Fruit fly (Drosophila melanogaster) whole organism, embryonic: ENCODE measurements around the gene Sqor.
A peak's percentile ranks its signal among the peaks of the same experiment; 100 is the strongest.

ENCODE experiments used
- Atf3 ChIP-seq: fragments of 200-800 bp; sonication (Bioruptor generic); optimal IDR thresholded peaks from 3 replicates; lab custom pipeline; 2016; ENCODE audit warnings: missing biosample characterization, missing genetic modification characterization
- CG1024 ChIP-seq: fragments of 200-800 bp; sonication (Bioruptor generic); IDR thresholded peaks from 2 replicates; pipeline ENCODE4 v1.3.6; 2022; ENCODE audit warnings: missing biosample characterization, missing genetic modification characterization
- CG10959 ChIP-seq: fragments of 200-800 bp; sonication (Bioruptor generic); IDR thresholded peaks from 2 replicates; pipeline ENCODE4 v1.3.6; 2022; ENCODE audit warnings: missing biosample characterization, missing genetic modification characterization
- CG10979 ChIP-seq: fragments of 200-800 bp; sonication (Bioruptor generic); optimal IDR thresholded peaks from 2 replicates; lab custom pipeline; 2018; ENCODE audit warnings: missing biosample characterization, mild to moderate bottlenecking, missing genetic modification characterization, moderate library complexity
- CG11085 ChIP-seq: fragments of 200-800 bp; sonication (Bioruptor generic); IDR thresholded peaks from 2 replicates; pipeline ENCODE4 v1.3.6; 2022; ENCODE audit warnings: missing biosample characterization, missing genetic modification characterization
- CG12744 ChIP-seq: fragments of 200-800 bp; sonication (Bioruptor generic); optimal IDR thresholded peaks from 2 replicates; lab custom pipeline; 2016; ENCODE audit warnings: missing biosample characterization, missing genetic modification characterization
- CG12942 ChIP-seq: fragments of 200-800 bp; sonication (Bioruptor generic); optimal IDR thresholded peaks from 3 replicates; lab custom pipeline; 2016; ENCODE audit warnings: missing biosample characterization, missing genetic modification characterization
- CG14441 ChIP-seq: fragments of 200-800 bp; sonication (Bioruptor generic); IDR thresholded peaks from 2 replicates; pipeline ENCODE4 v1.3.6; 2022; ENCODE audit warnings: missing biosample characterization, missing genetic modification characterization
- CG14710 ChIP-seq: fragments of 200-800 bp; sonication (Bioruptor generic); optimal IDR thresholded peaks from 3 replicates; lab custom pipeline; 2019; ENCODE audit warnings: missing biosample characterization, mild to moderate bottlenecking, missing genetic modification characterization, moderate library complexity
- CG1792 ChIP-seq: fragments of 200-800 bp; sonication (Bioruptor generic); optimal IDR thresholded peaks from 2 replicates; lab custom pipeline; 2016; ENCODE audit warnings: missing biosample characterization, missing genetic modification characterization
- CG2116 ChIP-seq: fragments of 200-800 bp; sonication (Bioruptor generic); optimal IDR thresholded peaks from 3 replicates; lab custom pipeline; 2018; ENCODE audit warnings: missing biosample characterization, mild to moderate bottlenecking, missing genetic modification characterization
- CG31224 ChIP-seq: fragments of 200-800 bp; sonication (Bioruptor generic); IDR thresholded peaks from 2 replicates; pipeline ENCODE4 v1.3.6; 2022; ENCODE audit warnings: missing biosample characterization, missing genetic modification characterization
- CG4282 ChIP-seq: fragments of 200-800 bp; sonication (Bioruptor generic); optimal IDR thresholded peaks from 2 replicates; lab custom pipeline; 2016; ENCODE audit warnings: missing biosample characterization, missing genetic modification characterization
- CG5180 ChIP-seq: fragments of 200-800 bp; sonication (Bioruptor generic); optimal IDR thresholded peaks from 3 replicates; lab custom pipeline; 2017; ENCODE audit warnings: missing biosample characterization, missing genetic modification characterization, mild to moderate bottlenecking, moderate library complexity, missing genetic modification reagents
- CG5953 ChIP-seq: fragments of 200-800 bp; sonication (Bioruptor generic); IDR thresholded peaks from 2 replicates; pipeline ENCODE4 v1.3.6; 2022; ENCODE audit warnings: missing biosample characterization, missing genetic modification characterization
- CG6254 ChIP-seq: fragments of 200-800 bp; sonication (Bioruptor generic); optimal IDR thresholded peaks from 3 replicates; lab custom pipeline; 2017; ENCODE audit warnings: mild to moderate bottlenecking, missing biosample characterization, missing genetic modification reagents, missing genetic modification characterization
- CG7928 ChIP-seq: fragments of 200-800 bp; sonication (Bioruptor generic); optimal IDR thresholded peaks from 2 replicates; lab custom pipeline; 2017; ENCODE audit warnings: missing biosample characterization, mild to moderate bottlenecking, missing genetic modification characterization
- CG8281 ChIP-seq: fragments of 200-800 bp; sonication (Bioruptor generic); optimal IDR thresholded peaks from 2 replicates; lab custom pipeline; 2018; ENCODE audit warnings: missing biosample characterization, mild to moderate bottlenecking, missing genetic modification characterization, moderate library complexity
- CG9437 ChIP-seq: fragments of 200-800 bp; sonication (Bioruptor generic); optimal IDR thresholded peaks from 2 replicates; lab custom pipeline; 2018; ENCODE audit warnings: missing biosample characterization, mild to moderate bottlenecking, missing genetic modification characterization
- CHES-1-like ChIP-seq: fragments of 200-800 bp; sonication (Bioruptor generic); optimal IDR thresholded peaks from 2 replicates; lab custom pipeline; 2016; ENCODE audit warnings: missing biosample characterization, missing genetic modification characterization
- Dip2 ChIP-seq: fragments of 200-800 bp; sonication (Bioruptor generic); IDR thresholded peaks from 2 replicates; pipeline ENCODE4 v1.3.6; 2022; ENCODE audit warnings: missing biosample characterization, missing genetic modification characterization
- Doc3 ChIP-seq: fragments of 200-800 bp; sonication (Bioruptor generic); IDR thresholded peaks from 3 replicates; pipeline ENCODE4 v1.3.6; 2022; ENCODE audit warnings: missing biosample characterization, missing genetic modification characterization; ENCODE audit not compliant: partially characterized antibody
- Hr51 ChIP-seq, 2 experiments: fragments of 200-800 bp; sonication (Bioruptor generic); optimal IDR thresholded peaks; 2 replicates in 1 of 2; 3 replicates in 1 of 2; lab custom pipeline; 2016 to 2018; ENCODE audit warnings: missing biosample characterization in 2 of 2, missing genetic modification characterization in 2 of 2, mild to moderate bottlenecking in 1 of 2, moderate library complexity in 1 of 2
- Xrp1 ChIP-seq: fragments of 200-800 bp; sonication (Bioruptor generic); IDR thresholded peaks from 2 replicates; pipeline ENCODE4 v1.3.6; 2022; ENCODE audit warnings: missing biosample characterization, missing genetic modification characterization
- ab ChIP-seq: fragments of 200-800 bp; sonication (Bioruptor generic); optimal IDR thresholded peaks from 2 replicates; lab custom pipeline; 2016; ENCODE audit warnings: missing biosample characterization, missing genetic modification characterization
- al ChIP-seq: fragments of 200-800 bp; sonication (Bioruptor generic); IDR thresholded peaks from 2 replicates; pipeline ENCODE4 v1.3.6; 2022; ENCODE audit warnings: missing biosample characterization, missing genetic modification characterization
- aop ChIP-seq: fragments of 200-800 bp; sonication (Bioruptor generic); IDR thresholded peaks from 2 replicates; pipeline ENCODE4 v1.3.6; 2022; ENCODE audit warnings: missing biosample characterization, missing genetic modification characterization
- ara ChIP-seq: fragments of 200-800 bp; sonication (Bioruptor generic); IDR thresholded peaks from 2 replicates; pipeline ENCODE4 v1.3.6; 2022; ENCODE audit warnings: missing biosample characterization, missing genetic modification characterization
- ash1 ChIP-seq: fragments of 200-800 bp; sonication (Bioruptor generic); optimal IDR thresholded peaks from 2 replicates; lab custom pipeline; 2018; ENCODE audit warnings: missing biosample characterization, mild to moderate bottlenecking, missing genetic modification characterization
- bbx ChIP-seq: fragments of 200-800 bp; sonication (Bioruptor generic); IDR thresholded peaks from 2 replicates; pipeline ENCODE4 v1.3.6; 2022; ENCODE audit warnings: missing biosample characterization, missing genetic modification characterization; ENCODE audit not compliant: partially characterized antibody
- caup ChIP-seq: fragments of 200-800 bp; sonication (Bioruptor generic); optimal IDR thresholded peaks from 3 replicates; lab custom pipeline; 2017; ENCODE audit warnings: missing biosample characterization, mild to moderate bottlenecking, missing genetic modification characterization, moderate library complexity; ENCODE audit not compliant: severe bottlenecking
- crc ChIP-seq: fragments of 200-800 bp; sonication (Bioruptor generic); optimal IDR thresholded peaks from 2 replicates; lab custom pipeline; 2016; ENCODE audit warnings: missing biosample characterization, missing genetic modification characterization
- disco-r ChIP-seq: fragments of 200-800 bp; sonication (Bioruptor generic); optimal IDR thresholded peaks from 2 replicates; lab custom pipeline; 2016; ENCODE audit warnings: missing biosample characterization, missing genetic modification characterization
- eyg ChIP-seq: fragments of 200-800 bp; sonication (Bioruptor generic); optimal IDR thresholded peaks from 3 replicates; lab custom pipeline; 2016; ENCODE audit warnings: missing biosample characterization, missing genetic modification characterization
- fd102C ChIP-seq: fragments of 200-800 bp; sonication (Bioruptor generic); optimal IDR thresholded peaks from 2 replicates; lab custom pipeline; 2018; ENCODE audit warnings: missing biosample characterization, mild to moderate bottlenecking, missing genetic modification characterization, moderate library complexity
- h ChIP-seq: fragments of >200 bp; optimal IDR thresholded peaks from 2 replicates; lab custom pipeline; 2017
- ham ChIP-seq: fragments of 200-800 bp; sonication (Bioruptor generic); IDR thresholded peaks from 2 replicates; pipeline ENCODE4 v1.3.6; 2022; ENCODE audit warnings: missing biosample characterization, missing genetic modification characterization
- klu ChIP-seq: fragments of 200-800 bp; sonication (Bioruptor generic); IDR thresholded peaks from 2 replicates; pipeline ENCODE4 v1.3.6; 2022; ENCODE audit warnings: missing biosample characterization, missing genetic modification characterization
- lmd ChIP-seq: fragments of 200-800 bp; sonication (Bioruptor generic); IDR thresholded peaks from 2 replicates; pipeline ENCODE4 v1.3.6; 2022; ENCODE audit warnings: missing biosample characterization, missing genetic modification characterization
- mam ChIP-seq: fragments of 200-800 bp; sonication (Bioruptor generic); optimal IDR thresholded peaks from 3 replicates; lab custom pipeline; 2016; ENCODE audit warnings: missing biosample characterization, missing genetic modification characterization
- mld ChIP-seq: fragments of 200-800 bp; sonication (Bioruptor generic); IDR thresholded peaks from 3 replicates; pipeline ENCODE4 v1.3.6; 2022; ENCODE audit warnings: missing biosample characterization, missing genetic modification characterization; ENCODE audit not compliant: partially characterized antibody
- odd ChIP-seq: fragments of 200-800 bp; sonication (Bioruptor generic); optimal IDR thresholded peaks from 2 replicates; lab custom pipeline; 2017; ENCODE audit warnings: missing biosample characterization, mild to moderate bottlenecking, missing genetic modification characterization
- peb ChIP-seq: fragments of 200-800 bp; sonication (Bioruptor generic); IDR thresholded peaks from 2 replicates; pipeline ENCODE4 v1.3.6; 2022; ENCODE audit warnings: missing biosample characterization, missing genetic modification characterization
- pita ChIP-seq: fragments of 200-800 bp; sonication (Bioruptor generic); optimal IDR thresholded peaks from 2 replicates; lab custom pipeline; 2017; ENCODE audit warnings: missing biosample characterization, mild to moderate bottlenecking, missing genetic modification characterization
- pum ChIP-seq: fragments of 200-800 bp; sonication (Bioruptor generic); optimal IDR thresholded peaks from 2 replicates; lab custom pipeline; 2016; ENCODE audit warnings: missing biosample characterization, missing genetic modification characterization
- sens-2 ChIP-seq: fragments of 200-800 bp; sonication (Bioruptor generic); IDR thresholded peaks from 2 replicates; pipeline ENCODE4 v1.3.6; 2022; ENCODE audit warnings: missing biosample characterization, missing genetic modification characterization
- shn ChIP-seq: fragments of 200-800 bp; sonication (Bioruptor generic); optimal IDR thresholded peaks from 3 replicates; lab custom pipeline; 2016; ENCODE audit warnings: missing biosample characterization, missing genetic modification characterization
- sim ChIP-seq: fragments of 200-800 bp; sonication (Bioruptor generic); IDR thresholded peaks from 2 replicates; pipeline ENCODE4 v1.3.6; 2022; ENCODE audit warnings: missing biosample characterization, missing genetic modification characterization
- slou ChIP-seq: fragments of 200-800 bp; sonication (Bioruptor generic); optimal IDR thresholded peaks from 3 replicates; lab custom pipeline; 2016; ENCODE audit warnings: missing biosample characterization, missing genetic modification characterization
- trh ChIP-seq: fragments of 200-800 bp; sonication (Bioruptor generic); optimal IDR thresholded peaks from 2 replicates; lab custom pipeline; 2016; ENCODE audit warnings: missing biosample characterization, missing genetic modification characterization
- vvl ChIP-seq: fragments of 200-800 bp; sonication (Bioruptor generic); IDR thresholded peaks from 2 replicates; pipeline ENCODE4 v1.3.6; 2022; ENCODE audit warnings: missing biosample characterization, missing genetic modification characterization

Gene Sqor

dm6 chr3L:4230357-4230901 is 9.5 kb upstream of the Sqor start (continued):
- TF ChIP-seq CG14441, result peak; percentile 83
- peak; percentile 91 for TF ChIP-seq CG12942
- peak; percentile 94 for TF ChIP-seq Atf3 (GFP tag; lab: Kevin White, UChicago)
- peak; percentile 84 for TF ChIP-seq crc (GFP tag; lab: Kevin White, UChicago)
- peak; percentile 86 for TF ChIP-seq CG9437
- TF ChIP-seq pita (GFP tag; lab: Kevin White, UChicago), result no peak
- peak; percentile 76 for TF ChIP-seq eyg
- peak; percentile 92 to 93 for TF ChIP-seq Hr51 (GFP tag; optimal IDR thresholded peaks at IDR 0.05; lab: Kevin White, UChicago)
- TF ChIP-seq CG1024 (GFP tag; lab: Robert Waterston, UW), result peak; percentile 66
- TF ChIP-seq ash1 (GFP tag; lab: Kevin White, UChicago), result no peak
- TF ChIP-seq lmd (GFP tag; lab: Robert Waterston, UW), result peak; percentile 89
- TF ChIP-seq CG14710 (tag; lab: Kevin White, UChicago), result peak; percentile 97
- peak; percentile 78 for TF ChIP-seq disco-r (GFP tag; lab: Kevin White, UChicago)
- no peak for TF ChIP-seq CG7928 (GFP tag; lab: Kevin White, UChicago)
- peak; percentile 93 for TF ChIP-seq ara
- TF ChIP-seq mam, result peak; percentile 78
- TF ChIP-seq slou (GFP tag; lab: Kevin White, UChicago), result peak; percentile 67
- TF ChIP-seq odd (GFP tag; lab: Kevin White, UChicago), result peak; percentile 91
- TF ChIP-seq bbx, result no peak
- TF ChIP-seq Xrp1 (GFP tag; lab: Robert Waterston, UW), result peak; percentile 97
- TF ChIP-seq mld (GFP tag; lab: Robert Waterston, UW), result no peak
- TF ChIP-seq trh, result peak; percentile 83
- TF ChIP-seq CG6254, result peak; percentile 95
- no peak for TF ChIP-seq ham (GFP tag; lab: Robert Waterston, UW)
- TF ChIP-seq aop (GFP tag; lab: Robert Waterston, UW), result peak; percentile 73; the same call in 1 of the 2 replicates
- peak; percentile 85 for TF ChIP-seq CG5180 (GFP tag; lab: Kevin White, UChicago)
- no peak for TF ChIP-seq h
- TF ChIP-seq Doc3 (GFP tag; lab: Robert Waterston, UW), result no peak
- peak; percentile 66 for TF ChIP-seq caup
- peak; percentile 84 for TF ChIP-seq CG12744 (GFP tag; lab: Kevin White, UChicago)
- peak; percentile 95 for TF ChIP-seq CG10959 (GFP tag; lab: Robert Waterston, UW)
- TF ChIP-seq CG10979 (tag; lab: Kevin White, UChicago), result peak; percentile 98
- 0 out of 2 replicates have a peak, but pooled peaks have one; percentile 15 for TF ChIP-seq al (GFP tag; lab: Robert Waterston, UW)
- TF ChIP-seq Dip2 (GFP tag; lab: Robert Waterston, UW), result no peak
- TF ChIP-seq CHES-1-like (GFP tag; lab: Kevin White, UChicago), result peak; percentile 89
- TF ChIP-seq pum (GFP tag; lab: Kevin White, UChicago), result peak; percentile 96
- peak; percentile 93 for TF ChIP-seq vvl
- peak; percentile 97 for TF ChIP-seq fd102C
- peak; percentile 78 for TF ChIP-seq CG5953 (GFP tag; lab: Robert Waterston, UW)
- TF ChIP-seq CG4282, result peak; percentile 72
- TF ChIP-seq CG11085 (GFP tag; lab: Robert Waterston, UW), result peak; percentile 39; the same call in 1 of the 2 replicates
- peak; percentile 78 for TF ChIP-seq ab (GFP tag; lab: Kevin White, UChicago)
- peak; percentile 86 for TF ChIP-seq sim (GFP tag; lab: Robert Waterston, UW)
- TF ChIP-seq shn (GFP tag; lab: Kevin White, UChicago), result peak; percentile 95
- TF ChIP-seq CG2116, result peak; percentile 73
- TF ChIP-seq klu (GFP tag; lab: Robert Waterston, UW), result peak; percentile 69
- TF ChIP-seq peb, result peak; percentile 92
- TF ChIP-seq CG1792 (GFP tag; lab: Kevin White, UChicago), result peak; percentile 77
- peak; percentile 87 for TF ChIP-seq sens-2 (GFP tag; lab: Robert Waterston, UW)
- peak; percentile 79 for TF ChIP-seq CG8281
- peak; percentile 45; the same call in 1 of the 2 replicates for TF ChIP-seq CG31224 (GFP tag; lab: Robert Waterston, UW)
